Worm (Caenorhabditis elegans): ENCODE measurements around the gene F08H9.3.

- no peak for TF ChIP-seq him-1 (tag; optimal IDR thresholded peaks at IDR 0.05)
- no peak for TF ChIP-seq W03F9.2 (tag; optimal IDR thresholded peaks at IDR 0.05)
These were observed 21.4 kb upstream of the F08H9.3 start, which contains the start of gene R02D5.4 for ce11 chrV:14484582-14484981.
